Worm (Caenorhabditis elegans) whole organism, late embryonic: ENCODE data around the gene lact-2.
A peak's percentile ranks its signal among the peaks of the same experiment; 100 is the strongest.

ENCODE experiments used
- C08G9.2 ChIP-seq: sonication (generic microtip); optimal IDR thresholded peaks from 2 replicates; lab custom pipeline; 2016; ENCODE audit warnings: mild to moderate bottlenecking, missing genetic modification characterization, moderate library complexity, missing compliant biosample characterization
- F13H6.1 ChIP-seq: sonication (generic microtip); optimal IDR thresholded peaks from 2 replicates; lab custom pipeline; 2016; ENCODE audit warnings: missing genetic modification characterization, missing compliant biosample characterization
- K02D7.2 ChIP-seq: sonication (generic microtip); optimal IDR thresholded peaks from 2 replicates; lab custom pipeline; 2017; ENCODE audit warnings: mild to moderate bottlenecking, missing genetic modification characterization, missing compliant biosample characterization
- Y22D7AL.16 ChIP-seq: sonication (generic microtip); optimal IDR thresholded peaks from 2 replicates; lab custom pipeline; 2016; ENCODE audit warnings: missing genetic modification characterization, missing compliant biosample characterization
- ahr-1 ChIP-seq: sonication (generic microtip); optimal IDR thresholded peaks from 2 replicates; lab custom pipeline; 2016; ENCODE audit warnings: missing genetic modification characterization, missing compliant biosample characterization
- ama-1 ChIP-seq: fragments of 150-350 bp; optimal IDR thresholded peaks from 2 replicates; lab custom pipeline; 2014
- ceh-14 ChIP-seq: sonication (generic microtip); optimal IDR thresholded peaks from 2 replicates; lab custom pipeline; 2016; ENCODE audit warnings: missing genotype, missing genetic modification characterization, missing compliant biosample characterization
- ceh-2 ChIP-seq: sonication (generic microtip); optimal IDR thresholded peaks from 2 replicates; lab custom pipeline; 2016; ENCODE audit warnings: missing genotype, missing genetic modification characterization, missing compliant biosample characterization
- ceh-22 ChIP-seq: sonication (generic microtip); optimal IDR thresholded peaks from 2 replicates; lab custom pipeline; 2017; ENCODE audit warnings: missing biosample characterization, missing genetic modification characterization
- ceh-31 ChIP-seq: sonication (generic microtip); optimal IDR thresholded peaks from 2 replicates; lab custom pipeline; 2016; ENCODE audit warnings: missing genetic modification characterization, missing compliant biosample characterization
- ceh-45 ChIP-seq: fragments of 200-800 bp; sonication (Bioruptor generic); IDR thresholded peaks from 2 replicates; pipeline ENCODE4 v1.3.6; 2022; ENCODE audit warnings: missing genetic modification reagents, missing genetic modification characterization, missing compliant biosample characterization
- ceh-48 ChIP-seq: sonication (generic microtip); optimal IDR thresholded peaks from 2 replicates; lab custom pipeline; 2016; ENCODE audit warnings: missing genetic modification characterization, inconsistent platforms, missing compliant biosample characterization
- ceh-6 ChIP-seq: fragments of 200-800 bp; sonication (Bioruptor generic); optimal IDR thresholded peaks from 2 replicates; lab custom pipeline; 2018; ENCODE audit warnings: mild to moderate bottlenecking, missing genetic modification characterization, missing compliant biosample characterization
- ceh-9 ChIP-seq: sonication (generic microtip); optimal IDR thresholded peaks from 2 replicates; lab custom pipeline; 2016; ENCODE audit warnings: mild to moderate bottlenecking, missing genetic modification characterization, inconsistent platforms, missing compliant biosample characterization
- che-1 ChIP-seq: sonication (generic microtip); optimal IDR thresholded peaks from 2 replicates; lab custom pipeline; 2016; ENCODE audit warnings: mild to moderate bottlenecking, missing genetic modification characterization, missing compliant biosample characterization
- elt-2 ChIP-seq: sonication (generic microtip); optimal IDR thresholded peaks from 2 replicates; lab custom pipeline; 2016; ENCODE audit warnings: missing genetic modification reagents, missing genetic modification characterization, missing compliant biosample characterization
- elt-4 ChIP-seq: sonication (generic microtip); optimal IDR thresholded peaks from 2 replicates; lab custom pipeline; 2016; ENCODE audit warnings: missing genetic modification characterization, missing compliant biosample characterization
- ets-4 ChIP-seq: sonication (generic microtip); optimal IDR thresholded peaks from 2 replicates; lab custom pipeline; 2016; ENCODE audit warnings: missing genetic modification characterization, missing compliant biosample characterization
- fkh-10 ChIP-seq: fragments of 150-350 bp; optimal IDR thresholded peaks from 2 replicates; lab custom pipeline; 2014; ENCODE audit warnings: missing biosample characterization, missing genetic modification reagents, missing genetic modification characterization
- fkh-6 ChIP-seq: sonication (generic microtip); optimal IDR thresholded peaks from 2 replicates; lab custom pipeline; 2016; ENCODE audit warnings: missing genetic modification characterization, missing compliant biosample characterization
- hlh-15 ChIP-seq: sonication (generic microtip); optimal IDR thresholded peaks from 2 replicates; lab custom pipeline; 2016; ENCODE audit warnings: missing genetic modification characterization, missing compliant biosample characterization
- hlh-6 ChIP-seq: sonication (generic microtip); optimal IDR thresholded peaks from 2 replicates; lab custom pipeline; 2016; ENCODE audit warnings: missing genotype, missing genetic modification characterization, missing compliant biosample characterization
- lim-6 ChIP-seq: sonication (generic microtip); optimal IDR thresholded peaks from 2 replicates; lab custom pipeline; 2016; ENCODE audit warnings: missing genetic modification characterization, missing compliant biosample characterization
- nhr-232 ChIP-seq: sonication (generic microtip); optimal IDR thresholded peaks from 2 replicates; lab custom pipeline; 2016; ENCODE audit warnings: missing genetic modification characterization, missing compliant biosample characterization
- npax-4 ChIP-seq: sonication (generic microtip); optimal IDR thresholded peaks from 2 replicates; lab custom pipeline; 2016; ENCODE audit warnings: missing genetic modification characterization, missing compliant biosample characterization
- pax-1 ChIP-seq: fragments of 150-350 bp; optimal IDR thresholded peaks from 2 replicates; lab custom pipeline; 2014; ENCODE audit warnings: missing biosample characterization, missing genetic modification characterization
- pha-4 ChIP-seq: fragments of 150-350 bp; optimal IDR thresholded peaks from 2 replicates; lab custom pipeline; 2018; ENCODE audit warnings: missing biosample characterization, missing genetic modification reagents, missing genetic modification characterization
- pqm-1 ChIP-seq: sonication (generic microtip); optimal IDR thresholded peaks from 2 replicates; lab custom pipeline; 2016; ENCODE audit warnings: missing genetic modification characterization, missing compliant biosample characterization
- ref-2 ChIP-seq: sonication (generic microtip); optimal IDR thresholded peaks from 2 replicates; lab custom pipeline; 2016; ENCODE audit warnings: missing genetic modification characterization, missing compliant biosample characterization
- rnt-1 ChIP-seq: sonication (generic microtip); optimal IDR thresholded peaks from 2 replicates; lab custom pipeline; 2016; ENCODE audit warnings: missing genetic modification characterization, missing compliant biosample characterization
- sdc-2 ChIP-seq: sonication (generic microtip); optimal IDR thresholded peaks from 2 replicates; lab custom pipeline; 2016; ENCODE audit warnings: missing genotype, missing genetic modification characterization, missing compliant biosample characterization
- sox-2 ChIP-seq: fragments of 200-800 bp; sonication (Bioruptor generic); IDR thresholded peaks from 2 replicates; pipeline ENCODE4 v1.3.6; 2022; ENCODE audit warnings: missing genetic modification reagents, missing genetic modification characterization, missing compliant biosample characterization
- tbx-2 ChIP-seq: sonication (generic microtip); optimal IDR thresholded peaks from 2 replicates; lab custom pipeline; 2016; ENCODE audit warnings: missing genetic modification characterization, missing compliant biosample characterization
- unc-42 ChIP-seq: sonication (generic microtip); optimal IDR thresholded peaks from 2 replicates; lab custom pipeline; 2016; ENCODE audit warnings: missing genotype, missing genetic modification characterization, missing compliant biosample characterization
- unc-55 ChIP-seq: sonication (generic microtip); optimal IDR thresholded peaks from 2 replicates; lab custom pipeline; 2017; ENCODE audit warnings: missing biosample characterization, missing genetic modification reagents, missing genetic modification characterization

The lact-2 gene

DNA sequence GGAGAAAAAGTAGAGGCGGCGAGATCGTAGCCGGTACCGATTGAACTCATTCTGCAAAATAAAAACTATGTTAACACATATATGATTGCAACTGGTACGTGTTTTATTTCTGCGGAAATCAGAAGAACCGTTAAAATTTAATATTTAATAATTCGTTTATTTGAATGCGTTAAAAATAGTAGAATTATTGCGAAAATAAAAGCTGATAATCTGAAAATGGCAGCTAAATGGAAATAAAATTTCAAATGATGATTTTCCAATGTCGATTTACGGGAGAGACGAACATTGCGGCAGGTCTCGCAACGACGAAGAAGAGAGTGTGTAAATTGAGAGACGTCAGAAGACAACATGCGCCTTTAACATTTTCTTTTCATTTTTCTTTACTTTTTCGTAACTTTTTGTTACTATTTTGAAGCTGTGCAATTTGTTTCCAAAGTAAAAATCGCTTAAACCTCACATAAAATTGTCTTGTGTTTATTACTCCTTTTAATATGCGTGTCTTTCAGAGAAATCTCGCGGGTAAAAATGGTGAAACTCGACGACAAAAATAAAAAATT, 5.2 kb downstream of the lact-2 start, which contains the start of the genes pas-7 and puf-12:
pas-7 (minus strand) TSS at position 51 of the 557 bp plus-strand sequence.
puf-12 (plus strand) TSS at position 507 of the 557 bp plus-strand sequence.
- no peak for TF ChIP-seq ets-4 (tag; lab: Kevin White, UChicago)
- TF ChIP-seq K02D7.2: no peak
- TF ChIP-seq ceh-31 (tag; lab: Kevin White, UChicago): peak; percentile 7
- TF ChIP-seq unc-55 (GFP tag; lab: Kevin White, UChicago): no peak
- TF ChIP-seq sox-2 (GFP tag; lab: Robert Waterston, UW): no peak
- no peak for TF ChIP-seq lim-6 (tag; lab: Kevin White, UChicago)
- TF ChIP-seq pax-1 (tag; lab: Kevin White, UChicago): peak; percentile 4
- no peak for TF ChIP-seq F13H6.1 (tag; lab: Kevin White, UChicago)
- no peak for TF ChIP-seq ceh-6 (GFP tag; lab: Kevin White, UChicago)
- TF ChIP-seq ama-1 (lab: Kevin White, UChicago): no peak
- TF ChIP-seq ceh-2 (tag; lab: Kevin White, UChicago): no peak
- no peak for TF ChIP-seq elt-2
- TF ChIP-seq rnt-1 (tag; lab: Kevin White, UChicago): no peak
- no peak for TF ChIP-seq pqm-1

DNA sequence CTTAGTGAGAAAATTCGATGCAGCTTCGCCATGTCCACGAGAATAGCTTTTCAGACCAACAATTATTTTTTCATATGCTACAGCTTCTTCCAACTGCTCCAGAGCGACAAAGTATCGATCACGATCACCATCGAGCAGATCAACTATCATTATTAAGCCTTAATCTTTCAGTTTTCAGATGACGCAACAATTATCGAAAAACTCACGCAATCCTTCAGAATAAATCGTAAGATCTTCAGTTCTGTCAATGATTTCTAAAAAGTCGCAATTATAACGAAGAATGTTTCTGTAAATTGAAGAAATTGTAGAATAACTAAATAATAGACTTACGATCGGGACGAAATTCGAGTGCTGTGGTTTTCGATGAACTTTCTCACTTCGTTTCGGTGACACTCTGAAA, 8.5 kb downstream of the lact-2 start:
- TF ChIP-seq pqm-1 (no peak), ceh-2 (tag; lab: Kevin White, UChicago) (no peak), elt-4 (tag; lab: Kevin White, UChicago) (no peak), ceh-31 (tag; lab: Kevin White, UChicago) (no peak), K02D7.2 (no peak), sdc-2 (tag; lab: Kevin White, UChicago) (no peak), fkh-6 (tag; lab: Kevin White, UChicago) (no peak), pax-1 (tag; lab: Kevin White, UChicago) (no peak), elt-2 (no peak), sox-2 (GFP tag; lab: Robert Waterston, UW) (no peak), hlh-6 (no peak), Y22D7AL.16 (tag; lab: Kevin White, UChicago) (no peak), npax-4 (tag; lab: Kevin White, UChicago) (no peak), hlh-15 (tag; lab: Kevin White, UChicago) (no peak), ceh-9 (tag; lab: Kevin White, UChicago) (no peak)

DNA sequence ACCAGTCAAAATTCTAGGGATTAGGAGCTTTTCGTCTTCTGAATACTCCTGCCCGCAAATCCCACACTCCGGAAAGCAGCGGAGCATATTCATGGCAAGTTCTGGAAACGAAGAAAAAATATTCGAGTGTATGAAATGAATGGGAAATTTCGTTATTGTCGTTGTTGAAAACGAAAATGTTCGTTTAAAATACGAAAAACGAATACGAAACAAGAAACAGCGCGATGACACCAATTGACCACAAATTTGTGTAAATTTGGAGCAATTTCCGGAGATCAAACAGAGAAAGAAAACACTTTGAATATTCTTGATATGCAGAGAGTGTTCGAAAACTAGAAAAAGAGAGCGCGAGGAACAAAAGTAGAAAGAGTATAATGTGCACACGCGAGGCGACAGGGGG, 10.9 kb downstream of the lact-2 start, which contains the start of gene ZK945.4:
ZK945.4 (minus strand) TSS at position 101 of the 400 bp plus-strand sequence.
- TF ChIP-seq ceh-45 (GFP tag; lab: Robert Waterston, UW) (no peak), rnt-1 (tag; lab: Kevin White, UChicago) (no peak), ahr-1 (no peak), unc-42 (tag; lab: Kevin White, UChicago) (no peak), tbx-2 (tag; lab: Kevin White, UChicago) (no peak), unc-55 (GFP tag; lab: Kevin White, UChicago) (no peak), che-1 (tag; lab: Kevin White, UChicago) (no peak), hlh-15 (tag; lab: Kevin White, UChicago) (no peak), ceh-6 (GFP tag; lab: Kevin White, UChicago) (no peak), fkh-6 (tag; lab: Kevin White, UChicago) (no peak), ceh-14 (no peak), hlh-6 (no peak), pqm-1 (no peak), ceh-48 (tag; lab: Kevin White, UChicago) (no peak), ref-2 (no peak), fkh-10 (GFP tag; lab: Kevin White, UChicago) (no peak), pha-4 (no peak), C08G9.2 (no peak), ceh-22 (tag; lab: Kevin White, UChicago) (no peak)

DNA sequence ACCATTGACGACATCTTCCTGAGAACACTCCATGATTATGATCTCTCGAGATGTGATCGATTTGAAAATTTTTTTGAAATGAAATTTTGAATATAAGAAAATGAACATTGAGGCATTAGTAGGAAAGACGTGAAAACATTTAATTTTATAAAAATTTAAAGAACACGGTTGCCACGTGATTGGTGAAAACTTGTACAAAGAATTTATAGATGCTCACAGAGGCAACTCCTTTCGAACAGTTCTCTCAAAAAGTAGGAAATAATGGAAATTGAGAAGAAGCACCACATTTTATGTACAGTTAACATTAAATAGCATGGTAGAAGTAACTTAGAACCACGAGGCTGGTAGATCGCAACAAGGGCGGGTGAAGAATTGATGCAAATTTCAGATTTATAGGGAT, 12.2 kb downstream of the lact-2 start, which contains the start of gene ZK945.6:
ZK945.6 (minus strand) TSS at position 101 of the 400 bp plus-strand sequence.
- TF ChIP-seq nhr-232 (tag; lab: Kevin White, UChicago) (no peak), F13H6.1 (tag; lab: Kevin White, UChicago) (no peak)
- TF ChIP-seq, all 69 proteins: peak for 0
